Fruit fly (Drosophila melanogaster): ENCODE data around the gene CG12535.

DNA sequence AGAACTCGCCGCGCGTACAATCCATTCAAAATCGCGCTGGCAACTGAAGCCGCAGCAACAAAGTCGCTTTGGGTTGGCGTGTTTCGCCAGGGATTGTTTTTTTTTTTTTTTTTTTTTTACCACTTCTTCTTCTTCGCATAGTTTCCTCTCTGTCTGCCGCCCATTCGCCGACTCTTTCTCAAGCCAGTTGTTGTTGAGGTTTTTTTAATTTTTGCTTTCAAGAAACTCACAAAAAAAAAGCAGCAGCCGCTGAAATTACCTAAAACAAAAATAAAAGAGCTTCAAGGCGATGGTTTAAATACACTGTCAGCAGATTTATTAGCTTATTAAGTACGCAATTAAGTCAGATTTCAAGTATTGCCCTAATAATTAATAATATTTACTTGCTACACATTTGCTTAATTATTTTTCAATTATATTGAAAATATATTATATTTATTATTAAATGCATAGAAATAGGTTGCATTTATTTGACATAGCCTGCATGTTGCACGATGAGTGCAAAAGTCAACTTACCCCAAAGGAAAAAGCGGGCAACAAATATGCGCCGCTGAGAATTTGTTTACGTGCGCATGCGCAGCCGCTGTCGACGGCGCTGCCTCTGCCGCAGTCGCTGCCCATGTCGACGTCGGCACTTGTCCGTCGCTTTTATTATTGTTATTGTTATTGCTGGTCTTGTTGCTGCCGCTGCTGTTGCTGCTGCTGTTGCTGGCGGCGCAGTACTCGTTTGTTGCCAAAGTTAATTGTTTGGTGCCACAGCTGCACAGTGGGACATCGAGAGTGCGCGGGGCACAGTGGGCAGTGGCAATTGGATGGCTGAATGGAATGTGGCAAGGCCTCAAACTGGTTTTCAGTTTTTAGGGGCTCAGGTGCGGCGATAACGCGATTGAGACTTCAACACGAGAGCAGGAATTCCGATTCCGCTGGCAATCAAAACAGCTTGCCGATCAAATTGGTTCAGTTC is 26.0 kb upstream of the CG12535 start, which contains the start of gene CG12206:
- TF ChIP-seq OdsH (GFP tag; optimal IDR thresholded peaks at IDR 0.05) = no peak
- TF ChIP-seq Mio (GFP tag; optimal IDR thresholded peaks at IDR 0.05) = no peak
- TF ChIP-seq CrebA (GFP tag; optimal IDR thresholded peaks at IDR 0.05; ENCODE audit: borderline replicate concordance) = no peak
- peak; percentile 61 for TF ChIP-seq psq (GFP tag; optimal IDR thresholded peaks at IDR 0.05)
- no peak for TF ChIP-seq N (GFP tag; optimal IDR thresholded peaks at IDR 0.05)
- TF ChIP-seq sv (GFP tag; optimal IDR thresholded peaks at IDR 0.05) = no peak
